Fruit fly (Drosophila melanogaster): ENCODE measurements around the gene Sec20.

- TF ChIP-seq CTCF (optimal IDR thresholded peaks at IDR 0.05), result peak; percentile 3
- TF ChIP-seq CG8478 (optimal IDR thresholded peaks at IDR 0.05), result no peak
Measured at dm6 chr3R:5862032-5862641, 37.8 kb upstream of the Sec20 start, which contains the start of gene CG2017.
